Worm (Caenorhabditis elegans) whole organism, L1 larva: ENCODE measurements around the gene Y57G11C.51.

ENCODE experiments used
- ama-1 ChIP-seq: fragments of 150-350 bp; optimal IDR thresholded peaks from 2 replicates; lab custom pipeline; 2014
- egl-27 ChIP-seq, 2 experiments: fragments of 150-350 bp in 1 of 2; sonication (generic microtip); optimal IDR thresholded peaks; 3 replicates each; lab custom pipeline; 2017 to 2018; ENCODE audit warnings: missing biosample characterization in 2 of 2, missing genetic modification characterization in 2 of 2, missing genetic modification reagents in 2 of 2
- nhr-77 ChIP-seq: fragments of 150-350 bp; optimal IDR thresholded peaks from 2 replicates; lab custom pipeline; 2014; ENCODE audit warnings: missing biosample characterization, missing genetic modification characterization
- swsn-7 ChIP-seq: sonication (generic microtip); optimal IDR thresholded peaks from 2 replicates; lab custom pipeline; 2016; ENCODE audit warnings: missing genetic modification characterization, missing compliant biosample characterization

DNA sequence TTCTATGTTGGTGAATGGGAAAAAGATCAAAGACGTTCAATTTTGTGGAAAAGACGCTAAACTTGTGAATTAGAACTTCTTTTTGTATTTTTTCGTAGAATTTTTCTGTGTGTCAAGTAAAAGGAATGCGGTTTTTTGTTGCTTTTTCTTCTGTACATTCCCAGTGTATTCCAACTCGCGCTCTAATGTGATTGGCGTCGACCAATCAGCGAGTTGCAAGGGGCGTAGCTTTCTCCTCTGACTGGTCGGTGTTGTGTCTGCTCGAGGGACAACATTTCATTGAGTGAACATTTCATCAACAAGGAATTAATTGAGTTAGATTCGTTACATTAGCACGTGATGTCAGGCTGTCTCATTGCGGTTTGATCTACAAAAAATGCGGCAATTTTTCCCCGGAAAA lies 26.6 kb upstream of the Y57G11C.51 start:
- TF ChIP-seq ama-1 (lab: Kevin White, UChicago) (no peak), nhr-77 (tag; lab: Kevin White, UChicago) (no peak), egl-27 (tag; optimal IDR thresholded peaks at IDR 0.05; lab: Kevin White, UChicago) (no peak), swsn-7 (no peak)
